Worm (Caenorhabditis elegans) whole organism, L4/young adult: ENCODE measurements around the gene C28D4.5.

ENCODE experiments used
- W03F9.2 ChIP-seq: fragments of 150-350 bp; optimal IDR thresholded peaks from 2 replicates; lab custom pipeline; 2014; ENCODE audit warnings: missing biosample characterization, missing genetic modification characterization
- him-1 ChIP-seq: sonication (generic microtip); optimal IDR thresholded peaks from 2 replicates; lab custom pipeline; 2016; ENCODE audit warnings: missing genotype, missing genetic modification reagents, missing genetic modification characterization, missing compliant biosample characterization

DNA sequence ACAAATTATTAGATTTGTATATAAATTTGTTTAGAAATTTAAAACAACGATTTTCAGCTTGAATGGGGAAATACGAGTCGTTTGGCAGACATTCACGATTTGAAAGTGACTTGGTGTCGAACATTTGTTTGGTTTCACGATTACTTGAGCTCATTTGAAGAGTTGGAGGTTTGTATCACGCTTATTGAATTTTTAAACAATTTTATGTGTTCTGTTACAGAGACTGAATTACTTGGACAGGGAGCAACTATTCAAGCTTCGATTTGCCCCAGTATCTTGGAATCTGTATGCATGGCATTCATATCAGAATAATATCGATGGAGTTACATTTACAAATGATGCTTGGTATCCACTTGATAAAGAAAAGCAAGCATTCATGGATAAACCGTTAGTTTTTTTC lies 19.4 kb downstream of the C28D4.5 start:
- TF ChIP-seq him-1 (tag; lab: Kevin White, UChicago), result no peak
- TF ChIP-seq W03F9.2, result no peak
